Fruit fly (Drosophila melanogaster): Measurements from ENCODE around the gene Zpr1.

Gene Zpr1

dm6 chrX:9161912-9162311 lies at the start of gene Zpr1, which contains the start of gene CG44532:
Gene Zpr1, minus strand, starts transcription at chrX:9162090.
Gene CG44532, plus strand, starts transcription at chrX:9162092.
- peak; percentile 13 for TF ChIP-seq Myc (optimal IDR thresholded peaks at IDR 0.05)
- TF ChIP-seq sv (GFP tag; optimal IDR thresholded peaks at IDR 0.05) = no peak
- no peak for TF ChIP-seq HLH106 (tag; optimal IDR thresholded peaks at IDR 0.05)
- TF ChIP-seq h (GFP tag; optimal IDR thresholded peaks at IDR 0.05) = no peak
- no peak for TF ChIP-seq Rel (GFP tag; optimal IDR thresholded peaks at IDR 0.05)
- TF ChIP-seq Rel (tag; optimal IDR thresholded peaks at IDR 0.05) = peak; percentile 97

dm6 chrX:9210787-9211186 lies 48.9 kb upstream of the Zpr1 start, which contains the start of gene SmydA-9:
Gene SmydA-9, minus strand, starts transcription at chrX:9210887.
- TF ChIP-seq Dif (GFP tag; optimal IDR thresholded peaks at IDR 0.05; ENCODE audit: partially characterized antibody) (no peak), usp (GFP tag; optimal IDR thresholded peaks at IDR 0.05) (no peak), HLH106 (tag; optimal IDR thresholded peaks at IDR 0.05) (peak; percentile 48), ey (GFP tag; optimal IDR thresholded peaks at IDR 0.05) (no peak), h (GFP tag; optimal IDR thresholded peaks at IDR 0.05) (peak; percentile 7), dsf (GFP tag; optimal IDR thresholded peaks at IDR 0.05; ENCODE audit: borderline replicate concordance) (no peak), Hr78 (GFP tag; optimal IDR thresholded peaks at IDR 0.05) (no peak)

- peak; percentile 21 for TF ChIP-seq fru (GFP tag; optimal IDR thresholded peaks at IDR 0.05)
- peak; percentile 44 for TF ChIP-seq rgr (GFP tag; optimal IDR thresholded peaks at IDR 0.05)
- TF ChIP-seq Dif (GFP tag; optimal IDR thresholded peaks at IDR 0.05; ENCODE audit: partially characterized antibody) = no peak
- TF ChIP-seq dl (GFP tag; optimal IDR thresholded peaks at IDR 0.05; ENCODE audit: insufficient read depth in 1 of 2, partially characterized antibody in 2 of 2) = no peak
- TF ChIP-seq sv (GFP tag; optimal IDR thresholded peaks at IDR 0.05) = peak; percentile 4
- TF ChIP-seq OdsH (GFP tag; optimal IDR thresholded peaks at IDR 0.05) = no peak
- TF ChIP-seq Vsx2 (GFP tag; optimal IDR thresholded peaks at IDR 0.05; ENCODE audit: partially characterized antibody) = no peak
- TF ChIP-seq GATAd (GFP tag; optimal IDR thresholded peaks at IDR 0.05) = no peak
- TF ChIP-seq ey (GFP tag; optimal IDR thresholded peaks at IDR 0.05) = no peak
- TF ChIP-seq Jra (GFP tag; optimal IDR thresholded peaks at IDR 0.05) = no peak
- TF ChIP-seq Rel (GFP tag; optimal IDR thresholded peaks at IDR 0.05) = no peak
- no peak for TF ChIP-seq Rel (tag; optimal IDR thresholded peaks at IDR 0.05)
- no peak for TF ChIP-seq Hnf4 (GFP tag; optimal IDR thresholded peaks at IDR 0.05)
- no peak for TF ChIP-seq brk (GFP tag; optimal IDR thresholded peaks at IDR 0.05)
- no peak for TF ChIP-seq Sp1 (GFP tag; optimal IDR thresholded peaks at IDR 0.05)
- TF ChIP-seq CrebA (GFP tag; optimal IDR thresholded peaks at IDR 0.05; ENCODE audit: borderline replicate concordance) = no peak
- TF ChIP-seq psq (GFP tag; optimal IDR thresholded peaks at IDR 0.05) = peak; percentile 29
- no peak for TF ChIP-seq sage (GFP tag; optimal IDR thresholded peaks at IDR 0.05)
- TF ChIP-seq h (GFP tag; optimal IDR thresholded peaks at IDR 0.05) = peak; percentile 14
- TF ChIP-seq HLH106 (tag; optimal IDR thresholded peaks at IDR 0.05) = peak; percentile 44
- peak in 1 of 2 experiments; percentile 5 for TF ChIP-seq foxo (GFP tag; optimal IDR thresholded peaks at IDR 0.05)
- no peak for TF ChIP-seq dmrt93B (GFP tag; optimal IDR thresholded peaks at IDR 0.05)
- no peak for TF ChIP-seq lola (GFP tag; optimal IDR thresholded peaks at IDR 0.05)
Observed at dm6 chrX:9201866-9202681, 40.2 kb upstream of the Zpr1 start.

DNA sequence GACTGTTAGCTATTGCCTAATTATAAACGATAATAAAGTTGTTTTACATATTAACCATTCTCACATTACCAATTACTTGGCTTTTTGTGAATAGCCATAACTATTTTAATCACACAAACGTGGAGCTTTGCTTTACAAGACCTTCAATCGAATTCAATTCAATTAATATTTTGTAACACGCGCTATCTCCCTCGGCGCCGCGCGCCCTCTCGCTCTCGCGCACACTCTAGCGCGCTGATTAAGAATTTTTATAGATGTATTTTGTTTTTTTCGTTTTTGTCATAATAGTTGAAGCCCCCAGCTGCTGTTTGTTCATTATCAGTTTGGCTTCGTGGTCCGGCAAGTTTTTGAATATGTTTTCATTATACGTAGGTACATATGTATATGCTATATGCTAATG lies 39.2 kb upstream of the Zpr1 start:
- no peak for TF ChIP-seq ey (GFP tag; optimal IDR thresholded peaks at IDR 0.05)

DNA sequence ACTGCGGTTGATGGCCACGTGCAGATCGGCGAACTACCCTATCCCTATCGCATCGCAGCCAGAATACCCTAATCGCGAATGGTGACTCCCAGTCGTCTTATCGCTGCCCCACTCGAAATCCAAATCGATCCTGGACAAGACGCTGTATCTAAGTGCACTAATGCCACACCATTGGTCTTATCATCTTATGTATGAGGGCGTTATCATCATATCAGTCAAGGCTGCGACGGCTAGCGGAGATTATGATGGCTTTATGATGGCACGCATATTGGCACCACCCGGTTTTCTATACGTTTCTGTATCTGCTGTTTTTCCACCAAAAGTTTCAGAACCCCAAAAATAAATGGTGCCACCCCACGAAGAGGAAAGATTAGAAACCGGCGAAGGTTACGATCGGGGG lies 38.3 kb upstream of the Zpr1 start:
- TF ChIP-seq sage (GFP tag; optimal IDR thresholded peaks at IDR 0.05) = no peak
- no peak for TF ChIP-seq Rel (GFP tag; optimal IDR thresholded peaks at IDR 0.05)
- peak; percentile 79 for TF ChIP-seq Rel (tag; optimal IDR thresholded peaks at IDR 0.05)

- TF ChIP-seq woc (GFP tag; optimal IDR thresholded peaks at IDR 0.05) (peak; percentile 61), dsf (GFP tag; optimal IDR thresholded peaks at IDR 0.05; ENCODE audit: borderline replicate concordance) (peak; percentile 66), psq (GFP tag; optimal IDR thresholded peaks at IDR 0.05) (peak; percentile 73), Hr83 (GFP tag; optimal IDR thresholded peaks at IDR 0.05; ENCODE audit: poor library complexity, severe bottlenecking) (peak; percentile 55), sage (GFP tag; optimal IDR thresholded peaks at IDR 0.05) (peak; percentile 81), usp (GFP tag; optimal IDR thresholded peaks at IDR 0.05) (no peak), rgr (GFP tag; optimal IDR thresholded peaks at IDR 0.05) (peak; percentile 85), CG32264 (GFP tag; optimal IDR thresholded peaks at IDR 0.05) (no peak), N (GFP tag; optimal IDR thresholded peaks at IDR 0.05) (no peak), ey (GFP tag; optimal IDR thresholded peaks at IDR 0.05) (peak; percentile 59), HLH106 (tag; optimal IDR thresholded peaks at IDR 0.05) (peak; percentile 74), Sp1 (GFP tag; optimal IDR thresholded peaks at IDR 0.05) (peak; percentile 69), Dif (GFP tag; optimal IDR thresholded peaks at IDR 0.05; ENCODE audit: partially characterized antibody) (no peak), dmrt93B (GFP tag; optimal IDR thresholded peaks at IDR 0.05) (peak; percentile 36), Hnf4 (GFP tag; optimal IDR thresholded peaks at IDR 0.05) (peak; percentile 81), OdsH (GFP tag; optimal IDR thresholded peaks at IDR 0.05) (peak; percentile 79), lola (GFP tag; optimal IDR thresholded peaks at IDR 0.05) (no peak), GATAd (GFP tag; optimal IDR thresholded peaks at IDR 0.05) (no peak), pan (optimal IDR thresholded peaks at IDR 0.05) (no peak), tai (GFP tag; optimal IDR thresholded peaks at IDR 0.05) (no peak), sv (GFP tag; optimal IDR thresholded peaks at IDR 0.05) (peak; percentile 71), CrebA (GFP tag; optimal IDR thresholded peaks at IDR 0.05; ENCODE audit: borderline replicate concordance) (no peak), dl (GFP tag; optimal IDR thresholded peaks at IDR 0.05; ENCODE audit: insufficient read depth in 1 of 2, partially characterized antibody in 2 of 2) (no peak), Dfd (GFP tag; optimal IDR thresholded peaks at IDR 0.05) (no peak), jim (GFP tag; optimal IDR thresholded peaks at IDR 0.05) (no peak)
Observed at dm6 chrX:9196362-9196761, 34.5 kb upstream of the Zpr1 start, which contains the start of gene CG12118. Gene CG12118, minus strand, starts transcription at chrX:9196414.

All from whole organism, wandering third instar larva.